Worm (Caenorhabditis elegans): ENCODE data around the gene pdf-2.

pdf-2 gene

ce11 chrX:2208391-2208790, 45.2 kb downstream of the pdf-2 start:
- no peak for TF ChIP-seq ztf-29 (GFP tag; IDR thresholded peaks at IDR 0.05)

ce11 chrX:2210164-2210563, 47.0 kb downstream of the pdf-2 start:
- TF ChIP-seq tab-1 (GFP tag; IDR thresholded peaks at IDR 0.05) (no peak), ztf-23 (GFP tag; IDR thresholded peaks at IDR 0.05) (no peak), flt-1 (GFP tag; IDR thresholded peaks at IDR 0.05) (no peak), ztf-29 (GFP tag; IDR thresholded peaks at IDR 0.05) (no peak), T22C8.4 (GFP tag; IDR thresholded peaks at IDR 0.05) (no peak), cog-1 (tag; optimal IDR thresholded peaks at IDR 0.05) (no peak), med-1 (GFP tag; optimal IDR thresholded peaks at IDR 0.05; ENCODE audit: insufficient read depth) (no peak), ref-1 (GFP tag; conservative IDR thresholded peaks at IDR 0.05) (no peak), klf-2 (GFP tag; conservative IDR thresholded peaks at IDR 0.05) (no peak)

ce11 chrX:2210751-2211150, 47.6 kb downstream of the pdf-2 start, which contains the start of gene peb-1:
Gene peb-1 (plus strand): TSS chrX:2211051.
- TF ChIP-seq ztf-23 (GFP tag; IDR thresholded peaks at IDR 0.05) (no peak), ref-1 (GFP tag; conservative IDR thresholded peaks at IDR 0.05) (no peak), T22C8.4 (GFP tag; IDR thresholded peaks at IDR 0.05) (no peak), klf-2 (GFP tag; conservative IDR thresholded peaks at IDR 0.05) (no peak), ztf-29 (GFP tag; IDR thresholded peaks at IDR 0.05) (no peak), tab-1 (GFP tag; IDR thresholded peaks at IDR 0.05) (no peak), cog-1 (tag; optimal IDR thresholded peaks at IDR 0.05) (no peak), flt-1 (GFP tag; IDR thresholded peaks at IDR 0.05) (no peak), med-1 (GFP tag; optimal IDR thresholded peaks at IDR 0.05; ENCODE audit: insufficient read depth) (no peak)

ce11 chrX:2212141-2212540, 49.0 kb downstream of the pdf-2 start:
- no peak for TF ChIP-seq med-1 (GFP tag; optimal IDR thresholded peaks at IDR 0.05; ENCODE audit: insufficient read depth)
- no peak for TF ChIP-seq tab-1 (GFP tag; IDR thresholded peaks at IDR 0.05)
- no peak for TF ChIP-seq flt-1 (GFP tag; IDR thresholded peaks at IDR 0.05)
- TF ChIP-seq ztf-29 (GFP tag; IDR thresholded peaks at IDR 0.05), result no peak
- no peak for TF ChIP-seq cog-1 (tag; optimal IDR thresholded peaks at IDR 0.05)
- TF ChIP-seq T22C8.4 (GFP tag; IDR thresholded peaks at IDR 0.05), result no peak
- no peak for TF ChIP-seq ref-1 (GFP tag; conservative IDR thresholded peaks at IDR 0.05)
- TF ChIP-seq klf-2 (GFP tag; conservative IDR thresholded peaks at IDR 0.05), result no peak
- no peak for TF ChIP-seq ztf-23 (GFP tag; IDR thresholded peaks at IDR 0.05)

- TF ChIP-seq T22C8.4 (GFP tag; IDR thresholded peaks at IDR 0.05), result no peak
- no peak for TF ChIP-seq ztf-23 (GFP tag; IDR thresholded peaks at IDR 0.05)
- TF ChIP-seq tab-1 (GFP tag; IDR thresholded peaks at IDR 0.05), result no peak
- TF ChIP-seq klf-2 (GFP tag; conservative IDR thresholded peaks at IDR 0.05), result no peak
- no peak for TF ChIP-seq ref-1 (GFP tag; conservative IDR thresholded peaks at IDR 0.05)
- TF ChIP-seq med-1 (GFP tag; optimal IDR thresholded peaks at IDR 0.05; ENCODE audit: insufficient read depth), result no peak
- no peak for TF ChIP-seq ztf-29 (GFP tag; IDR thresholded peaks at IDR 0.05)
- no peak for TF ChIP-seq cog-1 (tag; optimal IDR thresholded peaks at IDR 0.05)
- no peak for TF ChIP-seq flt-1 (GFP tag; IDR thresholded peaks at IDR 0.05)
Observed at ce11 chrX:2212712-2213111, 49.5 kb downstream of the pdf-2 start.
